Worm (Caenorhabditis elegans) whole organism, late embryonic: ENCODE results near the gene F19B2.5.

ENCODE experiments used
- F13H6.1 ChIP-seq: sonication (generic microtip); optimal IDR thresholded peaks from 2 replicates; lab custom pipeline; 2016; ENCODE audit warnings: missing genetic modification characterization, missing compliant biosample characterization
- ceh-22 ChIP-seq: sonication (generic microtip); optimal IDR thresholded peaks from 2 replicates; lab custom pipeline; 2017; ENCODE audit warnings: missing biosample characterization, missing genetic modification characterization
- ceh-6 ChIP-seq: fragments of 200-800 bp; sonication (Bioruptor generic); optimal IDR thresholded peaks from 2 replicates; lab custom pipeline; 2018; ENCODE audit warnings: mild to moderate bottlenecking, missing genetic modification characterization, missing compliant biosample characterization
- dmd-4 ChIP-seq: sonication (generic microtip); optimal IDR thresholded peaks from 2 replicates; lab custom pipeline; 2016; ENCODE audit warnings: borderline replicate concordance, missing genetic modification characterization, missing compliant biosample characterization
- elt-2 ChIP-seq: sonication (generic microtip); optimal IDR thresholded peaks from 2 replicates; lab custom pipeline; 2016; ENCODE audit warnings: missing genetic modification reagents, missing genetic modification characterization, missing compliant biosample characterization
- ets-4 ChIP-seq: sonication (generic microtip); optimal IDR thresholded peaks from 2 replicates; lab custom pipeline; 2016; ENCODE audit warnings: missing genetic modification characterization, missing compliant biosample characterization
- fkh-10 ChIP-seq: fragments of 150-350 bp; optimal IDR thresholded peaks from 2 replicates; lab custom pipeline; 2014; ENCODE audit warnings: missing biosample characterization, missing genetic modification reagents, missing genetic modification characterization
- hlh-30 ChIP-seq: sonication (generic microtip); optimal IDR thresholded peaks from 2 replicates; lab custom pipeline; 2017; ENCODE audit warnings: antibody characterized with exemption, missing genetic modification characterization, missing compliant biosample characterization; ENCODE audit not compliant: insufficient read depth
- nfya-1 ChIP-seq: sonication (generic microtip); optimal IDR thresholded peaks from 2 replicates; lab custom pipeline; 2017; ENCODE audit warnings: missing genetic modification characterization, mild to moderate bottlenecking, missing compliant biosample characterization, antibody characterized with exemption, moderate library complexity
- nhr-11 ChIP-seq: fragments of 150-350 bp; optimal IDR thresholded peaks from 2 replicates; lab custom pipeline; 2014; ENCODE audit warnings: missing biosample characterization, missing genetic modification characterization
- pha-4 ChIP-seq: fragments of 150-350 bp; optimal IDR thresholded peaks from 2 replicates; lab custom pipeline; 2018; ENCODE audit warnings: missing biosample characterization, missing genetic modification reagents, missing genetic modification characterization
- pros-1 ChIP-seq: fragments of 150-350 bp; optimal IDR thresholded peaks from 2 replicates; lab custom pipeline; 2014; ENCODE audit warnings: missing biosample characterization, missing genetic modification reagents, missing genetic modification characterization
- tbx-2 ChIP-seq: sonication (generic microtip); optimal IDR thresholded peaks from 2 replicates; lab custom pipeline; 2016; ENCODE audit warnings: missing genetic modification characterization, missing compliant biosample characterization

- TF ChIP-seq ets-4 (tag; lab: Kevin White, UChicago) (no peak), ceh-6 (GFP tag; lab: Kevin White, UChicago) (no peak), elt-2 (tag; lab: Kevin White, UChicago) (peak; percentile 69), dmd-4 (tag; lab: Kevin White, UChicago) (no peak), nhr-11 (tag; lab: Kevin White, UChicago) (no peak), ceh-22 (no peak), nfya-1 (tag; lab: Kevin White, UChicago) (no peak), hlh-30 (tag; lab: Kevin White, UChicago) (no peak), tbx-2 (tag; lab: Kevin White, UChicago) (no peak), pha-4 (tag; lab: Kevin White, UChicago) (no peak), fkh-10 (GFP tag; lab: Kevin White, UChicago) (no peak), F13H6.1 (tag; lab: Kevin White, UChicago) (no peak), pros-1 (no peak)
Measured at ce11 chrV:20164059-20164892, at the start of gene F19B2.5.
